Fruit fly (Drosophila melanogaster) whole organism, prepupa: ENCODE data around the gene CG14818.

ENCODE experiments used
- CG10631 ChIP-seq: fragments of 200-800 bp; sonication (Bioruptor generic); optimal IDR thresholded peaks from 2 replicates; lab custom pipeline; 2016; ENCODE audit warnings: missing biosample characterization, missing genetic modification characterization
- CG11294 ChIP-seq: fragments of 200-800 bp; sonication (Bioruptor generic); IDR thresholded peaks from 2 replicates; pipeline ENCODE4 v1.3.6; 2022; ENCODE audit warnings: missing biosample characterization, missing genetic modification characterization
- CG11902 ChIP-seq: fragments of 200-800 bp; sonication (Bioruptor generic); optimal IDR thresholded peaks from 3 replicates; lab custom pipeline; 2016; ENCODE audit warnings: missing biosample characterization, missing genetic modification characterization
- CG15336 ChIP-seq: fragments of 200-800 bp; sonication (Bioruptor generic); IDR thresholded peaks from 2 replicates; pipeline ENCODE4 v1.3.6; 2022; ENCODE audit warnings: missing biosample characterization, missing genetic modification characterization
- CG16779 ChIP-seq: fragments of 200-800 bp; sonication (Bioruptor generic); optimal IDR thresholded peaks from 3 replicates; lab custom pipeline; 2017; ENCODE audit warnings: missing biosample characterization, mild to moderate bottlenecking, missing genetic modification characterization
- CG3032 ChIP-seq: fragments of 200-800 bp; optimal IDR thresholded peaks from 2 replicates; lab custom pipeline; 2019; ENCODE audit warnings: missing biosample characterization, mild to moderate bottlenecking, missing genetic modification characterization, moderate library complexity
- CG31627 ChIP-seq: fragments of 200-800 bp; sonication (Bioruptor generic); optimal IDR thresholded peaks from 3 replicates; lab custom pipeline; 2016; ENCODE audit warnings: missing biosample characterization, missing genetic modification characterization
- CG34406 ChIP-seq: fragments of 200-800 bp; sonication (Bioruptor generic); optimal IDR thresholded peaks from 3 replicates; lab custom pipeline; 2016; ENCODE audit warnings: missing biosample characterization, missing genetic modification characterization
- CG3919 ChIP-seq: fragments of 200-800 bp; sonication (Bioruptor generic); optimal IDR thresholded peaks from 3 replicates; lab custom pipeline; 2016; ENCODE audit warnings: missing biosample characterization, missing genetic modification characterization
- CG4318 ChIP-seq: fragments of 200-800 bp; sonication (Bioruptor generic); optimal IDR thresholded peaks from 3 replicates; lab custom pipeline; 2017; ENCODE audit warnings: missing biosample characterization, mild to moderate bottlenecking, missing genetic modification characterization
- CG6163 ChIP-seq: fragments of 200-800 bp; sonication (Bioruptor generic); IDR thresholded peaks from 3 replicates; pipeline ENCODE4 v1.3.6; 2022; ENCODE audit warnings: missing biosample characterization, missing genetic modification characterization
- CG6276 ChIP-seq: fragments of 200-800 bp; sonication (Bioruptor generic); optimal IDR thresholded peaks from 2 replicates; lab custom pipeline; 2017; ENCODE audit warnings: missing biosample characterization, mild to moderate bottlenecking, missing genetic modification characterization
- CG6792 ChIP-seq: fragments of 200-800 bp; sonication (Bioruptor generic); optimal IDR thresholded peaks from 3 replicates; lab custom pipeline; 2016; ENCODE audit warnings: missing biosample characterization, missing genetic modification characterization
- CG6808 ChIP-seq: fragments of 200-800 bp; sonication (Bioruptor generic); optimal IDR thresholded peaks from 3 replicates; lab custom pipeline; 2017; ENCODE audit warnings: missing biosample characterization, missing genetic modification characterization, mild to moderate bottlenecking, moderate library complexity, missing genetic modification reagents
- CG6854 ChIP-seq: fragments of 200-800 bp; sonication (Bioruptor generic); optimal IDR thresholded peaks from 2 replicates; lab custom pipeline; 2017; ENCODE audit warnings: missing biosample characterization, mild to moderate bottlenecking, missing genetic modification characterization
- CG7368 ChIP-seq: fragments of 200-800 bp; sonication (Bioruptor generic); optimal IDR thresholded peaks from 3 replicates; lab custom pipeline; 2016; ENCODE audit warnings: missing biosample characterization, missing genetic modification characterization
- CG8119 ChIP-seq: fragments of 200-800 bp; sonication (Bioruptor generic); IDR thresholded peaks from 3 replicates; pipeline ENCODE4 v1.3.6; 2022; ENCODE audit warnings: missing biosample characterization, missing genetic modification characterization
- CG8632 ChIP-seq: fragments of 200-800 bp; sonication (Bioruptor generic); optimal IDR thresholded peaks from 3 replicates; lab custom pipeline; 2016; ENCODE audit warnings: missing biosample characterization, missing genetic modification characterization
- Eip75B ChIP-seq: fragments of 200-800 bp; sonication (Bioruptor generic); optimal IDR thresholded peaks from 3 replicates; lab custom pipeline; 2016; ENCODE audit warnings: missing biosample characterization, missing genetic modification characterization
- Eip78C ChIP-seq: fragments of 200-800 bp; sonication (Bioruptor generic); peaks from one replicate; lab custom pipeline; 2016; ENCODE audit warnings: missing biosample characterization, missing genetic modification characterization
- Eip93F ChIP-seq: fragments of 200-800 bp; sonication (Bioruptor generic); optimal IDR thresholded peaks from 2 replicates; lab custom pipeline; 2016; ENCODE audit warnings: missing biosample characterization, mild to moderate bottlenecking, missing genetic modification characterization
- Ets21C ChIP-seq: fragments of 200-800 bp; sonication (Bioruptor generic); optimal IDR thresholded peaks from 3 replicates; lab custom pipeline; 2016; ENCODE audit warnings: missing biosample characterization, missing genetic modification characterization
- Ets96B ChIP-seq: fragments of 200-800 bp; optimal IDR thresholded peaks from 2 replicates; lab custom pipeline; 2019; ENCODE audit warnings: missing biosample characterization, mild to moderate bottlenecking, missing genetic modification characterization, moderate library complexity
- Hr38 ChIP-seq: sonication (Bioruptor generic); optimal IDR thresholded peaks from 2 replicates; lab custom pipeline; 2016; ENCODE audit warnings: missing biosample characterization, missing genetic modification characterization
- Hr4 ChIP-seq: fragments of 200-800 bp; sonication (Bioruptor generic); optimal IDR thresholded peaks from 3 replicates; lab custom pipeline; 2016; ENCODE audit warnings: missing biosample characterization, missing genetic modification characterization
- Met ChIP-seq: fragments of 200-800 bp; sonication (Bioruptor generic); optimal IDR thresholded peaks from 3 replicates; lab custom pipeline; 2016; ENCODE audit warnings: missing biosample characterization, missing genetic modification characterization
- Sox15 ChIP-seq: fragments of 200-800 bp; sonication (Bioruptor generic); optimal IDR thresholded peaks from 3 replicates; lab custom pipeline; 2016; ENCODE audit warnings: missing biosample characterization, missing genetic modification characterization
- acj6 ChIP-seq: fragments of 200-800 bp; sonication (Bioruptor generic); optimal IDR thresholded peaks from 3 replicates; lab custom pipeline; 2016; ENCODE audit warnings: missing biosample characterization, missing genetic modification characterization
- cyc ChIP-seq: fragments of 200-800 bp; sonication (Bioruptor generic); optimal IDR thresholded peaks from 3 replicates; lab custom pipeline; 2016; ENCODE audit warnings: missing biosample characterization, missing genetic modification characterization
- dac ChIP-seq: fragments of 200-800 bp; sonication (Bioruptor generic); optimal IDR thresholded peaks from 2 replicates; lab custom pipeline; 2017; ENCODE audit warnings: missing biosample characterization, mild to moderate bottlenecking, missing genetic modification characterization
- dsx ChIP-seq: fragments of 200-800 bp; optimal IDR thresholded peaks from 3 replicates; lab custom pipeline; 2019; ENCODE audit warnings: missing biosample characterization, mild to moderate bottlenecking, missing genetic modification characterization, moderate library complexity; ENCODE audit not compliant: poor library complexity, severe bottlenecking
- eg ChIP-seq: fragments of 200-800 bp; sonication (Bioruptor generic); IDR thresholded peaks from 3 replicates; pipeline ENCODE4 v1.3.6; 2022; ENCODE audit warnings: missing biosample characterization, missing genetic modification characterization
- esn ChIP-seq: fragments of 200-800 bp; sonication (Bioruptor generic); optimal IDR thresholded peaks from 2 replicates; lab custom pipeline; 2016; ENCODE audit warnings: missing biosample characterization, mild to moderate bottlenecking, missing genetic modification characterization, moderate library complexity
- fd59A ChIP-seq: fragments of 200-800 bp; sonication (Bioruptor generic); optimal IDR thresholded peaks from 2 replicates; lab custom pipeline; 2017; ENCODE audit warnings: missing biosample characterization, mild to moderate bottlenecking, missing genetic modification characterization, missing genetic modification reagents
- fd85E ChIP-seq: fragments of 200-800 bp; sonication (Bioruptor generic); optimal IDR thresholded peaks from 3 replicates; lab custom pipeline; 2016; ENCODE audit warnings: missing biosample characterization, missing genetic modification characterization
- fkh ChIP-seq: fragments of 200-800 bp; sonication (Bioruptor generic); optimal IDR thresholded peaks from 3 replicates; lab custom pipeline; 2017; ENCODE audit warnings: missing biosample characterization, mild to moderate bottlenecking, missing genetic modification characterization, moderate library complexity
- net ChIP-seq: fragments of 200-800 bp; sonication (Bioruptor generic); optimal IDR thresholded peaks from 3 replicates; lab custom pipeline; 2016; ENCODE audit warnings: missing biosample characterization, missing genetic modification characterization
- pdm3 ChIP-seq: fragments of 200-800 bp; sonication (Bioruptor generic); optimal IDR thresholded peaks from 3 replicates; lab custom pipeline; 2016; ENCODE audit warnings: missing biosample characterization, missing genetic modification characterization
- svp ChIP-seq: fragments of 200-800 bp; sonication (Bioruptor generic); peaks from one replicate; lab custom pipeline; 2016; ENCODE audit warnings: missing biosample characterization, missing genetic modification characterization
- topi ChIP-seq: fragments of 200-800 bp; sonication (Bioruptor generic); optimal IDR thresholded peaks from 3 replicates; lab custom pipeline; 2016; ENCODE audit warnings: missing biosample characterization, missing genetic modification characterization

Gene CG14818

dm6 chrX:1907727-1908264, 28.2 kb upstream of the CG14818 start, which contains the start of gene mip130 (continued):
- TF ChIP-seq CG16779 (tag; lab: Kevin White, UChicago), result peak; percentile 24
- no peak for TF ChIP-seq Ets21C (GFP tag; lab: Kevin White, UChicago)
- peak; percentile 36 for TF ChIP-seq CG6808 (GFP tag; lab: Kevin White, UChicago)
- TF ChIP-seq dac (GFP tag; lab: Kevin White, UChicago), result peak; percentile 5
- TF ChIP-seq CG6792 (GFP tag; lab: Kevin White, UChicago), result peak; percentile 53
- TF ChIP-seq Hr4 (GFP tag; lab: Kevin White, UChicago), result peak; percentile 64
- no peak for TF ChIP-seq Hr38
- TF ChIP-seq acj6, result peak; percentile 37
- peak; percentile 60 for TF ChIP-seq CG3919 (GFP tag; lab: Kevin White, UChicago)
- TF ChIP-seq CG31627, result peak; percentile 13
- peak; percentile 54 for TF ChIP-seq CG8632 (GFP tag; lab: Kevin White, UChicago)
- TF ChIP-seq CG7368 (GFP tag; lab: Kevin White, UChicago), result peak; percentile 51
- TF ChIP-seq CG4318 (GFP tag; lab: Kevin White, UChicago), result no peak

- no peak for TF ChIP-seq CG7368 (GFP tag; lab: Kevin White, UChicago)
- peak; percentile 62 for TF ChIP-seq svp
Observed at dm6 chrX:1903968-1904367, 24.4 kb upstream of the CG14818 start.

- no peak for TF ChIP-seq Met (GFP tag; lab: Kevin White, UChicago)
- TF ChIP-seq Hr38, result no peak
- TF ChIP-seq CG6276 (GFP tag; lab: Kevin White, UChicago), result no peak
- TF ChIP-seq CG6808 (GFP tag; lab: Kevin White, UChicago), result no peak
- no peak for TF ChIP-seq Eip75B (GFP tag; lab: Kevin White, UChicago)
- TF ChIP-seq CG11294 (GFP tag; lab: Robert Waterston, UW), result no peak
- no peak for TF ChIP-seq Ets96B (tag; lab: Kevin White, UChicago)
- no peak for TF ChIP-seq CG15336 (GFP tag; lab: Robert Waterston, UW)
- TF ChIP-seq CG11902, result no peak
- no peak for TF ChIP-seq CG3919 (GFP tag; lab: Kevin White, UChicago)
- no peak for TF ChIP-seq esn (GFP tag; lab: Kevin White, UChicago)
- TF ChIP-seq CG8632 (GFP tag; lab: Kevin White, UChicago), result no peak
- TF ChIP-seq CG16779 (tag; lab: Kevin White, UChicago), result no peak
- TF ChIP-seq net, result no peak
- TF ChIP-seq fd59A (GFP tag; lab: Kevin White, UChicago), result no peak
Observed at dm6 chrX:1903077-1903476, 23.5 kb upstream of the CG14818 start, which contains the start of gene CG32801. Gene CG32801 (minus strand): TSS chrX:1903177.

dm6 chrX:1901605-1902136, 22.1 kb upstream of the CG14818 start, which contains the start of gene Ldaf1:
Gene Ldaf1 (minus strand): TSS chrX:1901911.
- TF ChIP-seq svp, result peak; percentile 82
- no peak for TF ChIP-seq CG3032 (tag; lab: Kevin White, UChicago)
- 0 out of 3 replicates have a peak, but pooled peaks have one; percentile 22 for TF ChIP-seq eg
- no peak for TF ChIP-seq CG10631 (GFP tag; lab: Kevin White, UChicago)
- TF ChIP-seq Hr4 (GFP tag; lab: Kevin White, UChicago), result no peak
- peak; percentile 7 for TF ChIP-seq esn (GFP tag; lab: Kevin White, UChicago)
- TF ChIP-seq fkh, result peak; percentile 82
- TF ChIP-seq Eip78C (GFP tag; lab: Kevin White, UChicago), result peak; percentile 52

- peak; percentile 11 for TF ChIP-seq topi (GFP tag; lab: Kevin White, UChicago)
- peak; percentile 20; the same call in 1 of the 2 replicates for TF ChIP-seq CG15336 (GFP tag; lab: Robert Waterston, UW)
- TF ChIP-seq Ets96B (tag; lab: Kevin White, UChicago), result no peak
- TF ChIP-seq fkh, result peak; percentile 36
- TF ChIP-seq cyc, result peak; percentile 12
- TF ChIP-seq esn (GFP tag; lab: Kevin White, UChicago), result peak; percentile 31
- TF ChIP-seq CG31627, result peak; percentile 0
- TF ChIP-seq Eip93F (GFP tag; lab: Kevin White, UChicago), result peak; percentile 22
- peak; percentile 40 for TF ChIP-seq Eip78C (GFP tag; lab: Kevin White, UChicago)
- no peak for TF ChIP-seq Hr4 (GFP tag; lab: Kevin White, UChicago)
- no peak for TF ChIP-seq CG8119 (GFP tag; lab: Robert Waterston, UW)
- TF ChIP-seq CG10631 (GFP tag; lab: Kevin White, UChicago), result no peak
- TF ChIP-seq CG6163 (GFP tag; lab: Robert Waterston, UW), result no peak
- TF ChIP-seq pdm3 (GFP tag; lab: Kevin White, UChicago), result peak; percentile 42
- no peak for TF ChIP-seq dsx (GFP tag; lab: Kevin White, UChicago)
- TF ChIP-seq Ets21C (GFP tag; lab: Kevin White, UChicago), result no peak
- TF ChIP-seq CG6854 (GFP tag; lab: Kevin White, UChicago), result no peak
- TF ChIP-seq CG34406 (GFP tag; lab: Kevin White, UChicago), result peak; percentile 20
- TF ChIP-seq CG3032 (tag; lab: Kevin White, UChicago), result no peak
- no peak for TF ChIP-seq fd85E
- TF ChIP-seq Sox15 (GFP tag; lab: Kevin White, UChicago), result no peak
- no peak for TF ChIP-seq Met (GFP tag; lab: Kevin White, UChicago)
Observed at dm6 chrX:1900123-1900818, 20.7 kb upstream of the CG14818 start, which contains the start of gene arm. Gene arm (minus strand): TSS chrX:1900646.
